Worm (Caenorhabditis elegans): ENCODE measurements around the gene clec-61.

DNA sequence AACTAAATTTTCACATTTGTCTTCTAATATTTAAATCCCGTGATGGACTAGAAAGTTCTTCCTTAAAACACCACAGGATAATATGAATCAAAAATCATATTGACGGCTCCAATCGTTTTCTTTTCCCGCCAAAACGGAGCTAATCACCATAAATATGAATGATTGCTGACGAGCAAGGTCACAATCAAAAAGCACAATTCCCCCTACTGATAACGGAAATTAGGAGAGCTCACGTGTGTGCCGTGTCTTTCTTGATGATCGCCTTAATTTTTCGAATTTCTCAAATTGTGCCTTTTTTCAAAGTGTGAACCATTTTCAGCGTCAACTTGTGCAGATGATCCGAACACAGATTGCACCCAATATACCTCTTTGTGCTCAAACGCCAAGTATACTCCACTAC lies 46.4 kb downstream of the clec-61 start:
- TF ChIP-seq ZK546.5 (tag; optimal IDR thresholded peaks at IDR 0.05) (no peak), attf-4 (tag; optimal IDR thresholded peaks at IDR 0.05) (no peak), aly-2 (tag; optimal IDR thresholded peaks at IDR 0.05) (no peak), mep-1 (tag; optimal IDR thresholded peaks at IDR 0.05) (no peak), skn-1 (tag; optimal IDR thresholded peaks at IDR 0.05) (no peak), vab-7 (GFP tag; IDR thresholded peaks at IDR 0.05) (no peak), spr-1 (tag; optimal IDR thresholded peaks at IDR 0.05) (no peak), Y105C5A.15 (GFP tag; IDR thresholded peaks at IDR 0.05) (no peak), ceh-20 (GFP tag; IDR thresholded peaks at IDR 0.05) (no peak), fkh-10 (GFP tag; optimal IDR thresholded peaks at IDR 0.05) (no peak), snpc-4 (tag; optimal IDR thresholded peaks at IDR 0.05) (no peak)

Measured in whole organism, L4 larva.